Worm (Caenorhabditis elegans): ENCODE measurements around the gene Y37D8A.16.

Gene Y37D8A.16

DNA sequence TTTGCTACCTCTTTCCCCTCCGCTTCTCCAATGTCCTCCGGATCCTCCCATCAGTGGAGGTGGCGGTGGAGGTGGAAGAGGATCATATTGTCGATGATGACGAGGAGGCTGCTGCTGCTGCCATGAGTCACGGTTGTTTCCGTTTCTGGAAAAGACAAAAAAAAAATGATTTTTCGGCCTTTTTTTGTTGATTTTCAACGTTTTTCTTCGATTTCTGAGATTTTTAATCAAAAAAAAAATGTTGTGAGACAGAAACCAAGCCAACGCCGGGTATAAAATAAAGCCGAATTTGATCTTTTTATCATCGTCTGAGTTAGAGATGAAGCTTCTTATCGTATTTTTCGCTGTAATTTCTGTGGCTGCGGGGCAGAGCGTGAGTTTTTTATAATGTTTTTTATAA is 11.1 kb upstream of the Y37D8A.16 start, which contains the start of gene Y37D8A.19:
Y37D8A.19 (plus strand) TSS at position 301 of the 400 bp plus-strand sequence.
- TF ChIP-seq unc-130 (GFP tag; optimal IDR thresholded peaks at IDR 0.05): no peak
- TF ChIP-seq dpl-1 (GFP tag; optimal IDR thresholded peaks at IDR 0.05): no peak
- TF ChIP-seq B0019.2 (GFP tag; conservative IDR thresholded peaks at IDR 0.05): no peak
- TF ChIP-seq K11D2.4 (GFP tag; IDR thresholded peaks at IDR 0.05): no peak
- TF ChIP-seq lin-26 (GFP tag; IDR thresholded peaks at IDR 0.05): no peak

DNA sequence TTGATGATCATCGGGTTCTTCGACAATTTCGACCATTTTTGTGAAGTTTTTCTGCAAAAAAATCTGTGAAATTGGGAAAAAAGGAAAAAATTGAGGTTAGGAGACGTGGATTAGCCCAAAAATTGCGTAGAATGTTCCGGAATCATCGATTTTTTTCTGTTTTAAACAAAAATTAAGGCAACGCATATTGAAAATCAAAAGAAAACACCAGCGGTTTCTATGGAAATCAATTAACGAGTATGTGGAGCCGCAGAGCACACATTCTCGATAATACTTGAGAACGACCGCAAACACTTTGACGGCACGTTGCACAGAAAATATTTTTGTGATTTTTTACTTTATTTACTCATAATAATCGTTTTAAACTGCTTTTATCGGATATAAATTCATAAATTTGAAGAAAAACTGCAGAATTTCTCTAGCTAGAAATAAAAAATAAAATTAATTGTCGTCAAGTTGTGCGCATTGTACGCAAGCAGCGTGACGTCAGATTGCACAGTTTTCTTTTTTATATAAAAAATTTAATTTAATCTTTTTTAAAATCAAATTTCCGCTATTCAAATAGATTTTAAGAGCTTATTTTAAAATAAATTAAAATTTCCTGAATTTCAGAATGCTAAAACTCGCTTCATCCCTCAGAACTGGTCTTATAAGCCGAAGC is 7.6 kb upstream of the Y37D8A.16 start, which contains the start of the genes npp-25 and mrps-10:
npp-25 (minus strand) TSS at position 51 of the 661 bp plus-strand sequence.
mrps-10 (plus strand) TSS at position 611 of the 661 bp plus-strand sequence.
- TF ChIP-seq snpc-3.4 (tag; optimal IDR thresholded peaks at IDR 0.05): no peak
- TF ChIP-seq lsl-1 (GFP tag; optimal IDR thresholded peaks at IDR 0.05): peak; percentile 8
- peak; percentile 43 for TF ChIP-seq ztf-18 (tag; optimal IDR thresholded peaks at IDR 0.05)
- TF ChIP-seq attf-5 (GFP tag; optimal IDR thresholded peaks at IDR 0.05): peak; percentile 13
- no peak for TF ChIP-seq F49E8.2 (tag; optimal IDR thresholded peaks at IDR 0.05; ENCODE audit: insufficient read depth)
- TF ChIP-seq lin-35 (GFP tag; optimal IDR thresholded peaks at IDR 0.05): peak in 1 of 3 experiments; percentile 2

DNA sequence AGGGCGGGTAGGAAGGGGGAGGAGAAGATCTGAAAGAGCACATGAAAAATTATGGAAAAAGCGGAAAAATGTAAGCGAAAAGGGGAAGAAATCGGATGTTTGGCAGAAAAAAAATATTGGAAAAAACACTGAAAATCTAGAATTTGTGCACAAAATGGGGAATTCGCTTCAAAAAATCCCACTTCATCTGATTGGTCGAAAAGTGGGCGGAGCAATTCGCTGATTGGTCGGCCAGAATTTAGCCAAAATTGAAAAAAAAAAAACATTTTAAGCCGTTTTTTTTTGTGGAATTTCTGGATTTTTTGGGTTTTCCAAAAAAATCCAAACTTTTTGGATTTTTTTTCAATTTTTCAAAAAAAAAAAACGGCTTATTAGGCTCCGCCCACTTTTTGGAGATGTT is 2.3 kb upstream of the Y37D8A.16 start:
- no peak for TF ChIP-seq tbx-9 (tag; optimal IDR thresholded peaks at IDR 0.05; ENCODE audit: borderline replicate concordance)

DNA sequence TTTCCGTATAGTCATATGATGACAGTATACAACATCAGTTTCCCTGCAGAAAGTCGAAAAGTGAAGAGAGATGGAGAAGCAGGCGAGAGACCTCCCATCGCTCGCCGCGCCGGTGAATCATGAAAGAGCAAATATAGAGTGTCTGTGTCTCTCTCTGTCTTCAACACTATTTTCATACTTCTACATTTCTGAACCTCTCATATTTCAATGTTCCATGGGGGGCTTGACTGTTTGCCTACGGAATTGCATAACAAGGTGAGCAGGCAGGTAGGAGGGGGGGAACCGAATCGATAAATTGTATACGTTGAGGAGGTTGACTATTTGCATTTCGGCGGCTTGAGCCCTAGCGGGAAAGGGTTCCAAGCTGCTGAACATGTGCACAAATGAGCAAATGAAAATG is 1.4 kb upstream of the Y37D8A.16 start:
- 0 out of 2 replicates have a peak, but pooled peaks have one; percentile 11 for TF ChIP-seq aptf-2 (GFP tag; conservative IDR thresholded peaks at IDR 0.05)
- peak; percentile 71 for TF ChIP-seq nhr-80 (tag; optimal IDR thresholded peaks at IDR 0.05)
- no peak for TF ChIP-seq F52B5.7 (tag; optimal IDR thresholded peaks at IDR 0.05)
- TF ChIP-seq pha-4 (tag; optimal IDR thresholded peaks at IDR 0.05): no peak
- TF ChIP-seq F57A8.1 (GFP tag; optimal IDR thresholded peaks at IDR 0.05): no peak
- TF ChIP-seq akir-1 (GFP tag; optimal IDR thresholded peaks at IDR 0.05): no peak
- TF ChIP-seq Y53G8AR.9 (GFP tag; conservative IDR thresholded peaks at IDR 0.05): no peak
- TF ChIP-seq ceh-79 (tag; optimal IDR thresholded peaks at IDR 0.05): no peak
- no peak for TF ChIP-seq ccch-3 (GFP tag; optimal IDR thresholded peaks at IDR 0.05)
- TF ChIP-seq mel-28 (tag; optimal IDR thresholded peaks at IDR 0.05; ENCODE audit: borderline replicate concordance): no peak
- no peak for TF ChIP-seq somi-1 (GFP tag; optimal IDR thresholded peaks at IDR 0.05)
- peak; percentile 81 for TF ChIP-seq hmg-1.2 (GFP tag; IDR thresholded peaks at IDR 0.05)
- TF ChIP-seq dox-1 (GFP tag; IDR thresholded peaks at IDR 0.05): peak; percentile 48; the same call in 1 of the 2 replicates
- TF ChIP-seq nfya-1 (tag; optimal IDR thresholded peaks at IDR 0.05; ENCODE audit: borderline replicate concordance, insufficient read depth): no peak
- TF ChIP-seq ztf-25 (GFP tag; IDR thresholded peaks at IDR 0.05): 0 out of 2 replicates have a peak, but pooled peaks have one; percentile 26
- TF ChIP-seq ceh-40 (GFP tag; IDR thresholded peaks at IDR 0.05): no peak
- no peak; the same call in 1 of the 2 replicates for TF ChIP-seq zfh-2 (GFP tag; conservative IDR thresholded peaks at IDR 0.05)
- TF ChIP-seq D2030.7 (GFP tag; IDR thresholded peaks at IDR 0.05): no peak
- no peak for TF ChIP-seq dpl-1 (GFP tag; optimal IDR thresholded peaks at IDR 0.05)
- TF ChIP-seq B0336.3 (GFP tag; IDR thresholded peaks at IDR 0.05): 0 out of 2 replicates have a peak, but pooled peaks have one; percentile 39
- no peak for TF ChIP-seq unc-62 (GFP tag; optimal IDR thresholded peaks at IDR 0.05)
- no peak for TF ChIP-seq lsl-1 (GFP tag; optimal IDR thresholded peaks at IDR 0.05)
- TF ChIP-seq Y56A3A.18 (GFP tag; IDR thresholded peaks at IDR 0.05): 0 out of 2 replicates have a peak, but pooled peaks have one; percentile 28
- no peak for TF ChIP-seq hmg-20 (GFP tag; IDR thresholded peaks at IDR 0.05)
- TF ChIP-seq F55B11.4 (tag; optimal IDR thresholded peaks at IDR 0.05; ENCODE audit: borderline replicate concordance, insufficient read depth): no peak
- TF ChIP-seq lir-1 (GFP tag; conservative IDR thresholded peaks at IDR 0.05): no peak
- no peak for TF ChIP-seq zim-3 (tag; optimal IDR thresholded peaks at IDR 0.05)
- TF ChIP-seq cebp-1 (GFP tag; IDR thresholded peaks at IDR 0.05): no peak
- TF ChIP-seq cebp-1 (tag; optimal IDR thresholded peaks at IDR 0.05): peak; percentile 48
- TF ChIP-seq hlh-12 (tag; optimal IDR thresholded peaks at IDR 0.05): no peak
- TF ChIP-seq sptf-2 (GFP tag; optimal IDR thresholded peaks at IDR 0.05): no peak
- no peak for TF ChIP-seq madf-3 (GFP tag; IDR thresholded peaks at IDR 0.05)
